Fruit fly (Drosophila melanogaster): ENCODE data around the gene Kcmf1.

- TF ChIP-seq CG8478 (optimal IDR thresholded peaks at IDR 0.05) (no peak), CTCF (optimal IDR thresholded peaks at IDR 0.05) (no peak)
Observed at dm6 chr3R:9055119-9056105, 40.7 kb upstream of the Kcmf1 start.

Data from S2 (cell line).